Worm (Caenorhabditis elegans) whole organism, L4 larva: ENCODE measurements around the gene zig-2.

Experiments
- F26F4.8 ChIP-seq: fragments of 200-800 bp; sonication (Bioruptor generic); conservative IDR thresholded peaks from 2 replicates; pipeline ENCODE4 v1.3.6; 2022; ENCODE audit warnings: missing genetic modification characterization, missing compliant biosample characterization
- R02D3.7 ChIP-seq: fragments of 150-350 bp; sonication (generic microtip); optimal IDR thresholded peaks from 3 replicates; lab custom pipeline; 2014; ENCODE audit warnings: missing biosample characterization, missing genetic modification characterization
- T26A8.4 ChIP-seq: fragments of 200-800 bp; sonication (Bioruptor generic); IDR thresholded peaks from 2 replicates; pipeline ENCODE4 v1.3.6; 2022; ENCODE audit warnings: missing genetic modification characterization, missing compliant biosample characterization
- Y105C5A.15 ChIP-seq: fragments of 200-800 bp; sonication (Bioruptor generic); IDR thresholded peaks from 2 replicates; pipeline ENCODE4 v1.3.6; 2022; ENCODE audit warnings: missing genetic modification characterization, missing compliant biosample characterization
- Y5F2A.4 ChIP-seq: fragments of 200-800 bp; sonication (Bioruptor generic); optimal IDR thresholded peaks from 2 replicates; lab custom pipeline; 2018; ENCODE audit warnings: mild to moderate bottlenecking, missing genetic modification characterization, missing compliant biosample characterization
- ceh-28 ChIP-seq: fragments of 150-350 bp; optimal IDR thresholded peaks from 2 replicates; lab custom pipeline; 2014; ENCODE audit warnings: missing biosample characterization, missing genetic modification reagents, missing genetic modification characterization
- ceh-32 ChIP-seq: sonication (generic microtip); optimal IDR thresholded peaks from 2 replicates; lab custom pipeline; 2016; ENCODE audit warnings: mild to moderate bottlenecking, missing genetic modification characterization, missing compliant biosample characterization; ENCODE audit not compliant: poor library complexity
- ceh-82 ChIP-seq: sonication (generic microtip); optimal IDR thresholded peaks from 2 replicates; lab custom pipeline; 2017; ENCODE audit warnings: missing biosample characterization, missing genetic modification characterization
- ces-1 ChIP-seq: fragments of 150-350 bp; sonication (generic microtip); optimal IDR thresholded peaks from 4 replicates; lab custom pipeline; 2014; ENCODE audit warnings: missing biosample characterization, missing genetic modification reagents, missing genetic modification characterization
- cey-2 ChIP-seq: sonication (generic microtip); optimal IDR thresholded peaks from 3 replicates; lab custom pipeline; 2017; ENCODE audit warnings: missing genetic modification characterization, mild to moderate bottlenecking, missing compliant biosample characterization, antibody characterized with exemption, borderline replicate concordance; ENCODE audit not compliant: insufficient read depth
- daf-12 ChIP-seq: fragments of 150-350 bp; optimal IDR thresholded peaks from 2 replicates; lab custom pipeline; 2014; ENCODE audit warnings: missing biosample characterization, missing genetic modification reagents, missing genetic modification characterization
- daf-16 ChIP-seq, 3 experiments: sonication (generic microtip); optimal IDR thresholded peaks; 2 replicates each; lab custom pipeline; 2016 to 2017; ENCODE audit warnings: missing genetic modification characterization in 3 of 3, missing genetic modification reagents in 3 of 3, mild to moderate bottlenecking in 2 of 3, missing compliant biosample characterization in 2 of 3, missing biosample characterization in 1 of 3, moderate library complexity in 1 of 3
- dmd-6 ChIP-seq: fragments of 200-800 bp; sonication (Bioruptor generic); IDR thresholded peaks from 2 replicates; pipeline ENCODE4 v1.3.6; 2022; ENCODE audit warnings: missing genetic modification reagents, missing genetic modification characterization, missing compliant biosample characterization
- dmd-8 ChIP-seq: fragments of 200-800 bp; sonication (Bioruptor generic); IDR thresholded peaks from 2 replicates; pipeline ENCODE4 v1.3.6; 2022; ENCODE audit warnings: missing genetic modification characterization, missing compliant biosample characterization
- dmd-9 ChIP-seq: fragments of 200-800 bp; sonication (Bioruptor generic); IDR thresholded peaks from 2 replicates; pipeline ENCODE4 v1.3.6; 2022; ENCODE audit warnings: missing genetic modification reagents, missing genetic modification characterization, missing compliant biosample characterization
- dve-1 ChIP-seq: sonication (generic microtip); optimal IDR thresholded peaks from 2 replicates; lab custom pipeline; 2017; ENCODE audit warnings: antibody characterized with exemption, mild to moderate bottlenecking, missing genetic modification characterization, missing compliant biosample characterization; ENCODE audit not compliant: insufficient read depth
- egl-27 ChIP-seq: sonication (generic microtip); optimal IDR thresholded peaks from 3 replicates; lab custom pipeline; 2017; ENCODE audit warnings: missing biosample characterization, missing genetic modification reagents, missing genetic modification characterization
- fkh-10 ChIP-seq: fragments of 150-350 bp; optimal IDR thresholded peaks from 2 replicates; lab custom pipeline; 2014; ENCODE audit warnings: missing biosample characterization, missing genetic modification reagents, missing genetic modification characterization
- hlh-11 ChIP-seq: fragments of 200-800 bp; sonication (Bioruptor generic); optimal IDR thresholded peaks from 2 replicates; lab custom pipeline; 2018; ENCODE audit warnings: mild to moderate bottlenecking, missing genetic modification characterization, missing compliant biosample characterization
- hlh-30 ChIP-seq: sonication (generic microtip); optimal IDR thresholded peaks from 2 replicates; lab custom pipeline; 2017; ENCODE audit warnings: antibody characterized with exemption, mild to moderate bottlenecking, missing genetic modification characterization, missing compliant biosample characterization; ENCODE audit not compliant: insufficient read depth
- lim-7 ChIP-seq: fragments of 200-800 bp; sonication (Bioruptor generic); IDR thresholded peaks from 2 replicates; pipeline ENCODE4 v1.3.6; 2022; ENCODE audit warnings: missing genetic modification characterization, missing compliant biosample characterization
- lin-15B ChIP-seq: fragments of 150-350 bp; sonication (generic microtip); optimal IDR thresholded peaks from 3 replicates; lab custom pipeline; 2014; ENCODE audit warnings: missing biosample characterization, missing genetic modification characterization
- lin-39 ChIP-seq: fragments of 150-350 bp; optimal IDR thresholded peaks from 2 replicates; lab custom pipeline; 2014; ENCODE audit warnings: missing biosample characterization, missing genetic modification reagents, missing genetic modification characterization
- madf-9 ChIP-seq: fragments of 200-800 bp; sonication (Bioruptor generic); conservative IDR thresholded peaks from 2 replicates; pipeline ENCODE4 v1.3.6; 2022; ENCODE audit warnings: missing genetic modification reagents, missing genetic modification characterization, missing compliant biosample characterization
- mdt-29 ChIP-seq: fragments of 200-800 bp; sonication (Bioruptor generic); IDR thresholded peaks from 2 replicates; pipeline ENCODE4 v1.3.6; 2022; ENCODE audit warnings: missing genetic modification reagents, missing genetic modification characterization, missing compliant biosample characterization
- mes-2 ChIP-seq: sonication (generic microtip); optimal IDR thresholded peaks from 2 replicates; lab custom pipeline; 2016; ENCODE audit warnings: missing genotype, mild to moderate bottlenecking, missing genetic modification characterization, missing compliant biosample characterization; ENCODE audit not compliant: poor library complexity, severe bottlenecking
- nhr-11 ChIP-seq: fragments of 150-350 bp; optimal IDR thresholded peaks from 2 replicates; lab custom pipeline; 2014; ENCODE audit warnings: missing biosample characterization, missing genetic modification characterization
- nhr-237 ChIP-seq: sonication (generic microtip); optimal IDR thresholded peaks from 2 replicates; lab custom pipeline; 2017; ENCODE audit warnings: missing biosample characterization, missing genetic modification characterization
- nhr-25 ChIP-seq: sonication (generic microtip); optimal IDR thresholded peaks from 2 replicates; lab custom pipeline; 2017; ENCODE audit warnings: missing genetic modification characterization, mild to moderate bottlenecking, missing compliant biosample characterization, antibody characterized with exemption, moderate library complexity, borderline replicate concordance; ENCODE audit not compliant: insufficient read depth
- nhr-28 ChIP-seq: fragments of 150-350 bp; optimal IDR thresholded peaks from 2 replicates; lab custom pipeline; 2014; ENCODE audit warnings: missing biosample characterization, missing genetic modification characterization
- php-3 ChIP-seq: fragments of 200-800 bp; sonication (Bioruptor generic); IDR thresholded peaks from 2 replicates; pipeline ENCODE4 v1.3.6; 2022; ENCODE audit warnings: missing genetic modification reagents, missing genetic modification characterization, missing compliant biosample characterization
- pqm-1 ChIP-seq: sonication (generic microtip); optimal IDR thresholded peaks from 2 replicates; lab custom pipeline; 2017; ENCODE audit warnings: missing biosample characterization, missing genetic modification characterization
- rbr-2 ChIP-seq: sonication (generic microtip); optimal IDR thresholded peaks from 2 replicates; lab custom pipeline; 2016; ENCODE audit warnings: missing genotype, missing genetic modification characterization, missing compliant biosample characterization
- saeg-2 ChIP-seq: fragments of 200-800 bp; sonication (Bioruptor generic); IDR thresholded peaks from 2 replicates; pipeline ENCODE4 v1.3.6; 2022; ENCODE audit warnings: missing genetic modification reagents, missing genetic modification characterization, missing compliant biosample characterization
- snpc-4 ChIP-seq: fragments of 150-350 bp; optimal IDR thresholded peaks from 2 replicates; lab custom pipeline; 2014; ENCODE audit warnings: missing biosample characterization, missing genetic modification characterization
- unc-62 ChIP-seq, 3 experiments: fragments of 150-350 bp in 1 of 3; sonication (generic microtip); optimal IDR thresholded peaks in 2 of 3; peaks in 1 of 3; 1 replicate in 1 of 3; 2 replicates in 2 of 3; lab custom pipeline; 2014 to 2017; ENCODE audit warnings: missing biosample characterization in 3 of 3, missing genetic modification characterization in 3 of 3, missing genetic modification reagents in 3 of 3, missing genotype in 1 of 3
- ztf-7 ChIP-seq: fragments of 150-350 bp; optimal IDR thresholded peaks from 2 replicates; lab custom pipeline; 2014; ENCODE audit warnings: missing biosample characterization, missing genetic modification characterization

zig-2 gene

DNA sequence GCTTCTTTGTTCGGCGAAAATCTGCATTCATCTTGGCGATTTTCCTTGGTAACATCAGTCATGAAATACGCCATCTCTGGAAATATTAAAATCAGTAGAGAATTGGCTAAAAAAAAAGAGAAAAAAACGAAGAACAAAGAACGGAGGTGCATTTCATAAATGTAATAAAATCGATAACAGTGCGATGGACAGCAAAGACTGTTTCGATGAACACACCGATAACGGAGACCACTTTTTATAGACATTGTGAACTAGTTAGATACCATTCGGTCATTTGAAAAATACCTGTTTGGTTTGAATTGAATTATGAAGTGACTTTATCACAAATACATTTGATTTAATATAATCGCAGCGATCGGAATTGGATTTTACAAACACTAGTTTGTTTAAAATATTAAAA lies 11.6 kb upstream of the zig-2 start, which contains the start of gene F42F12.4:
Gene F42F12.4, minus strand, starts transcription at position 76 of the 400 bp plus-strand sequence.
- TF ChIP-seq nhr-237 (no peak), lim-7 (GFP tag; lab: Robert Waterston, UW) (no peak), Y105C5A.15 (GFP tag; lab: Robert Waterston, UW) (no peak), ceh-28 (tag; lab: Kevin White, UChicago) (peak; percentile 7), dmd-8 (GFP tag; lab: Robert Waterston, UW) (no peak), dve-1 (tag; lab: Kevin White, UChicago) (peak; percentile 26), rbr-2 (tag; lab: Kevin White, UChicago) (no peak), mes-2 (tag; lab: Kevin White, UChicago) (no peak), mdt-29 (GFP tag; lab: Robert Waterston, UW) (no peak), pqm-1 (tag; lab: Kevin White, UChicago) (peak; percentile 46), ceh-32 (tag; lab: Kevin White, UChicago) (no peak), lin-15B (tag; lab: Kevin White, UChicago) (no peak), lin-39 (tag; lab: Kevin White, UChicago) (no peak), Y5F2A.4 (GFP tag; lab: Kevin White, UChicago) (no peak), ces-1 (GFP tag; lab: Kevin White, UChicago) (no peak), madf-9 (GFP tag; lab: Robert Waterston, UW) (no peak), cey-2 (tag; lab: Kevin White, UChicago) (no peak), T26A8.4 (GFP tag; lab: Robert Waterston, UW) (no peak), nhr-25 (tag; lab: Kevin White, UChicago) (no peak), ceh-82 (tag; lab: Kevin White, UChicago) (no peak), fkh-10 (GFP tag; lab: Kevin White, UChicago) (no peak), unc-62 (GFP tag; optimal IDR thresholded peaks at IDR 0.05 in 1 of 2; lab: Kevin White, UChicago) (peak in 1 of 2 experiments; percentile 12), unc-62 (tag; optimal IDR thresholded peaks at IDR 0.05; lab: Kevin White, UChicago) (no peak), nhr-28 (peak; percentile 51), saeg-2 (GFP tag; lab: Robert Waterston, UW) (no peak), php-3 (GFP tag; lab: Robert Waterston, UW) (peak; percentile 15; the same call in 1 of the 2 replicates), nhr-11 (tag; lab: Kevin White, UChicago) (no peak), snpc-4 (tag; lab: Kevin White, UChicago) (no peak), daf-16 (GFP tag; optimal IDR thresholded peaks at IDR 0.05; lab: Kevin White, UChicago) (no peak), daf-16 (tag; optimal IDR thresholded peaks at IDR 0.05; lab: Kevin White, UChicago) (peak; percentile 22), egl-27 (tag; lab: Kevin White, UChicago) (no peak), F26F4.8 (GFP tag; lab: Robert Waterston, UW) (no peak), hlh-11 (tag; lab: Kevin White, UChicago) (peak; percentile 0), daf-12 (no peak)
- TF ChIP-seq, all 104 proteins: peak for 8

DNA sequence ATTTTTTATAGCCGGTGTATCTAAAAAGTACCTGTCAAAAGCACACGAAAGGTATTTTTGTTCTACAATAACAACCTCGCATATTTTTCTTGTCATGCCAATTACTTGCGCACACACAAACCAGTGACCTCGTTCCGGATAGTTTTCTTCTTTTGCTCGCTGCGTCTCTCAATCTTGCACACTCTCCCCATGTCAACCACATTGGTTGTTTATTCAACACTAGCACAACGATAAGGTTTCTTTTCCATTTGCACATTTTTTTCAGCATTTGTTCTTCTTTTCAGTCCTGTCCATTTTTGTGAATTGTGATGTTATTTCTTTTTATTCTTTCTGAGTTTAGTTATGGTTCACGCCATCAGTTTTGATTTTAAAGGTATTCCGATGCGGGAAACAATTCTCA lies 9.0 kb upstream of the zig-2 start, which contains the start of gene F42F12.3:
Gene F42F12.3, plus strand, starts transcription at position 372 of the 400 bp plus-strand sequence.
- TF ChIP-seq dmd-9 (GFP tag; lab: Robert Waterston, UW), result no peak
- TF ChIP-seq hlh-30 (tag; lab: Kevin White, UChicago), result peak; percentile 10
- peak; percentile 20; the same call in 1 of the 2 replicates for TF ChIP-seq dmd-6 (GFP tag; lab: Robert Waterston, UW)
- TF ChIP-seq R02D3.7, result no peak
- TF ChIP-seq ztf-7 (tag; lab: Kevin White, UChicago), result no peak
- TF ChIP-seq hlh-11 (tag; lab: Kevin White, UChicago), result peak; percentile 30
- TF ChIP-seq nhr-28, result peak; percentile 21
- TF ChIP-seq daf-16 (GFP tag; optimal IDR thresholded peaks at IDR 0.05; lab: Kevin White, UChicago), result no peak
- TF ChIP-seq daf-16 (tag; optimal IDR thresholded peaks at IDR 0.05; lab: Kevin White, UChicago), result peak; percentile 87
